Worm (Caenorhabditis elegans) whole organism, L4 larva: ENCODE data around the gene K01A12.4.

Source experiments
- aly-2 ChIP-seq: sonication (generic microtip); optimal IDR thresholded peaks from 2 replicates; lab custom pipeline; 2018; ENCODE audit warnings: missing biosample characterization, missing genetic modification characterization
- fos-1 ChIP-seq: fragments of 150-350 bp; optimal IDR thresholded peaks from 2 replicates; lab custom pipeline; 2014; ENCODE audit warnings: missing biosample characterization, missing genetic modification characterization
- lin-13 ChIP-seq: fragments of 150-350 bp; optimal IDR thresholded peaks from 2 replicates; lab custom pipeline; 2014; ENCODE audit warnings: missing biosample characterization, missing genetic modification reagents, missing genetic modification characterization
- lin-29 ChIP-seq: fragments of 200-800 bp; sonication (Bioruptor generic); IDR thresholded peaks from 2 replicates; pipeline ENCODE4 v1.3.6; 2022; ENCODE audit warnings: missing genetic modification reagents, missing genetic modification characterization, missing compliant biosample characterization
- lsy-2 ChIP-seq, 2 experiments: fragments of 150-350 bp in 1 of 2; sonication (generic microtip) in 1 of 2; optimal IDR thresholded peaks; 2 replicates each; lab custom pipeline; 2014 to 2017; ENCODE audit warnings: missing biosample characterization in 2 of 2, missing genetic modification characterization in 2 of 2
- nhr-77 ChIP-seq: fragments of 150-350 bp; optimal IDR thresholded peaks from 2 replicates; lab custom pipeline; 2014; ENCODE audit warnings: missing biosample characterization, missing genetic modification characterization
- pha-4 ChIP-seq, 2 experiments: fragments of 150-350 bp in 1 of 2; fragments of 200-800 bp in 1 of 2; sonication (Bioruptor generic) in 1 of 2; IDR thresholded peaks in 1 of 2; optimal IDR thresholded peaks in 1 of 2; 2 replicates each; pipeline versions ENCODE4 v1.3.6 to Lab custom; 2014 to 2022; ENCODE audit warnings: missing genetic modification characterization in 2 of 2, missing genetic modification reagents in 2 of 2, missing biosample characterization in 1 of 2, missing compliant biosample characterization in 1 of 2
- unc-62 ChIP-seq, 3 experiments: fragments of 150-350 bp in 1 of 3; sonication (generic microtip); optimal IDR thresholded peaks in 2 of 3; peaks in 1 of 3; 1 replicate in 1 of 3; 2 replicates in 2 of 3; lab custom pipeline; 2014 to 2017; ENCODE audit warnings: missing biosample characterization in 3 of 3, missing genetic modification characterization in 3 of 3, missing genetic modification reagents in 3 of 3, missing genotype in 1 of 3

DNA sequence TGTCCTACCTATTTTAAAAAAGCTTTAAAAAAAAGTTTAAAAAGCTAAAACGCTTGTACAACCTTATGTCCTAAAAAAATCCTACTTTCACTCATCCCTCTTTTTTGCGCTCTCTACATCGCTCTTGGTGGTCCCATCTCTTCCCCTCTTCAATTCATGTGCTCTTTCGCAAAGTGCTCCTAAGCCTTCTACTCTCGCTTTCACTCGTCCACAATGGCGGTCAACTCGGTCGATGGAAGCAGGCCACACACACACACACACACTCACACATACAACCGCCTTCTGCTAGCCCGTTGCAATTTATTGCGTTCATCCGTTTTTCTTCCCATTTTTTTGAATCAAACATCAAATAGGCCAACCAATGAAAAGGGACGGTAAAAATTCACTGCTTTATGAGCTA is 41.5 kb upstream of the K01A12.4 start:
- TF ChIP-seq lsy-2 (tag; optimal IDR thresholded peaks at IDR 0.05; lab: Kevin White, UChicago), result no peak
- no peak for TF ChIP-seq fos-1 (tag; lab: Kevin White, UChicago)
- no peak for TF ChIP-seq nhr-77 (tag; lab: Kevin White, UChicago)
- no peak for TF ChIP-seq pha-4 (GFP tag; IDR thresholded peaks at IDR 0.05; lab: Robert Waterston, UW)
- no peak for TF ChIP-seq pha-4 (tag; optimal IDR thresholded peaks at IDR 0.05; lab: Kevin White, UChicago)
- no peak for TF ChIP-seq unc-62 (GFP tag; optimal IDR thresholded peaks at IDR 0.05 in 1 of 2; lab: Kevin White, UChicago)
- no peak for TF ChIP-seq unc-62 (tag; optimal IDR thresholded peaks at IDR 0.05; lab: Kevin White, UChicago)
- TF ChIP-seq lin-13, result no peak
- no peak for TF ChIP-seq lin-29
- no peak for TF ChIP-seq aly-2 (tag; lab: Kevin White, UChicago)
